Worm (Caenorhabditis elegans): ENCODE results near the gene C14A4.12.

- TF ChIP-seq him-1 (tag; optimal IDR thresholded peaks at IDR 0.05) (no peak), W03F9.2 (tag; optimal IDR thresholded peaks at IDR 0.05) (no peak)
Observed at ce11 chrII:10607238-10607961, 5.4 kb upstream of the C14A4.12 start, which contains the start of gene ccm-3.
